Fruit fly (Drosophila melanogaster): ENCODE data around the gene kirre.

DNA sequence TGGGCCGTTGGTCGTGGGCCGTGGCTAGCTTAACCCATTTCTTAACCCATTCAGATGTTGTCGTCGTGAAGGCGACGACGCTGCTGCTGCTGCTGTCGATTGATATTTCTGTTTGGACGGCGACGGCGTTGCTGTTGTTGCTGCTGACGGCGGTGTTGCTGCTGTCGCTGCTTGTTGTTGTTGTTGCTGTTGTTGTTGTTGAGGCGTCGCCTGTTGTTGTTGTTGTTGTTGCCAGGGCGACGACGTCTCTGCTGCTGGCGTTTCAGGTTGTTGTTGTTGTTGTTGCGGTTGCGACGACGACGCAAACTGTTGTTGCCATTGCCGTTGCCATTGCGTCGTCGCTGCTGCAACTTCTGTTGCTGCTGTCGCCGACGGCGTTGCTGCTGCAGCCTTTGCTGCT lies 142.3 kb downstream of the kirre start:
- no peak for TF ChIP-seq Myc (optimal IDR thresholded peaks at IDR 0.05)
- no peak for TF ChIP-seq Hr78 (GFP tag; optimal IDR thresholded peaks at IDR 0.05)
- peak; percentile 12 for TF ChIP-seq Dfd (GFP tag; optimal IDR thresholded peaks at IDR 0.05)
- no peak for TF ChIP-seq woc (GFP tag; optimal IDR thresholded peaks at IDR 0.05)
- TF ChIP-seq usp (GFP tag; optimal IDR thresholded peaks at IDR 0.05): no peak
- no peak for TF ChIP-seq foxo (GFP tag; optimal IDR thresholded peaks at IDR 0.05)
- no peak for TF ChIP-seq CG32264 (GFP tag; optimal IDR thresholded peaks at IDR 0.05)
- TF ChIP-seq Dif (GFP tag; optimal IDR thresholded peaks at IDR 0.05; ENCODE audit: partially characterized antibody): no peak
- TF ChIP-seq psq (GFP tag; optimal IDR thresholded peaks at IDR 0.05): no peak
- no peak for TF ChIP-seq pan (optimal IDR thresholded peaks at IDR 0.05)

Data from whole organism, wandering third instar larva.